Fruit fly (Drosophila melanogaster) whole organism, embryonic: ENCODE measurements around the gene CaBP1.

Source experiments
- Asciz ChIP-seq: fragments of 200-800 bp; sonication (Bioruptor generic); optimal IDR thresholded peaks from 2 replicates; lab custom pipeline; 2017; ENCODE audit warnings: missing biosample characterization, mild to moderate bottlenecking, missing genetic modification characterization, missing genetic modification reagents
- Bdp1 ChIP-seq: fragments of 200-800 bp; sonication (Bioruptor generic); optimal IDR thresholded peaks from 3 replicates; lab custom pipeline; 2016; ENCODE audit warnings: missing biosample characterization, missing genetic modification characterization
- CG10431 ChIP-seq: fragments of 200-800 bp; sonication (Bioruptor generic); optimal IDR thresholded peaks from 3 replicates; lab custom pipeline; 2018; ENCODE audit warnings: missing biosample characterization, mild to moderate bottlenecking, missing genetic modification characterization
- CG10543 ChIP-seq: fragments of 200-800 bp; sonication (Bioruptor generic); optimal IDR thresholded peaks from 3 replicates; lab custom pipeline; 2017; ENCODE audit warnings: missing biosample characterization, mild to moderate bottlenecking, missing genetic modification characterization, moderate library complexity
- CG10654 ChIP-seq: fragments of 200-800 bp; sonication (Bioruptor generic); optimal IDR thresholded peaks from 2 replicates; lab custom pipeline; 2016; ENCODE audit warnings: missing biosample characterization, missing genetic modification characterization
- CG11247 ChIP-seq: fragments of 200-800 bp; sonication (Bioruptor generic); IDR thresholded peaks from 2 replicates; pipeline ENCODE4 v1.3.6; 2022; ENCODE audit warnings: missing biosample characterization, missing genetic modification characterization
- CG15073 ChIP-seq: fragments of 200-800 bp; sonication (Bioruptor generic); optimal IDR thresholded peaks from 2 replicates; lab custom pipeline; 2016; ENCODE audit warnings: missing biosample characterization, missing genetic modification characterization
- CG15601 ChIP-seq: fragments of 200-800 bp; sonication (Bioruptor generic); optimal IDR thresholded peaks from 3 replicates; lab custom pipeline; 2019; ENCODE audit warnings: missing biosample characterization, mild to moderate bottlenecking, missing genetic modification characterization, moderate library complexity
- CG16813 ChIP-seq: fragments of 200-800 bp; sonication (Bioruptor generic); IDR thresholded peaks from 3 replicates; pipeline ENCODE4 v1.3.6; 2022; ENCODE audit warnings: missing biosample characterization, missing genetic modification characterization; ENCODE audit not compliant: partially characterized antibody
- CG17328 ChIP-seq: fragments of 200-800 bp; sonication (Bioruptor generic); IDR thresholded peaks from 2 replicates; pipeline ENCODE4 v1.3.6; 2022; ENCODE audit warnings: missing biosample characterization, missing genetic modification characterization
- CG18619 ChIP-seq: fragments of 200-800 bp; sonication (Bioruptor generic); optimal IDR thresholded peaks from 3 replicates; lab custom pipeline; 2017; ENCODE audit warnings: missing biosample characterization, mild to moderate bottlenecking, missing genetic modification characterization
- CG2678 ChIP-seq: fragments of 200-800 bp; sonication (Bioruptor generic); optimal IDR thresholded peaks from 3 replicates; lab custom pipeline; 2019; ENCODE audit warnings: missing biosample characterization, mild to moderate bottlenecking, missing genetic modification characterization, moderate library complexity
- CG4282 ChIP-seq: fragments of 200-800 bp; sonication (Bioruptor generic); optimal IDR thresholded peaks from 2 replicates; lab custom pipeline; 2016; ENCODE audit warnings: missing biosample characterization, missing genetic modification characterization
- CG4424 ChIP-seq: fragments of 200-800 bp; sonication (Bioruptor generic); optimal IDR thresholded peaks from 3 replicates; lab custom pipeline; 2016; ENCODE audit warnings: missing biosample characterization, missing genetic modification characterization
- CG6654 ChIP-seq: fragments of 200-800 bp; sonication (Bioruptor generic); optimal IDR thresholded peaks from 2 replicates; lab custom pipeline; 2017; ENCODE audit warnings: missing biosample characterization, mild to moderate bottlenecking, missing genetic modification characterization
- CG6791 ChIP-seq: fragments of 200-800 bp; sonication (Bioruptor generic); IDR thresholded peaks from 3 replicates; pipeline ENCODE4 v1.3.6; 2022; ENCODE audit warnings: missing biosample characterization, missing genetic modification characterization; ENCODE audit not compliant: partially characterized antibody
- CG7372 ChIP-seq: fragments of 200-800 bp; sonication (Bioruptor generic); IDR thresholded peaks from 2 replicates; pipeline ENCODE4 v1.3.6; 2022; ENCODE audit warnings: missing biosample characterization, missing genetic modification characterization
- CG8944 ChIP-seq: fragments of 200-800 bp; sonication (Bioruptor generic); optimal IDR thresholded peaks from 3 replicates; lab custom pipeline; 2016; ENCODE audit warnings: missing biosample characterization, missing genetic modification characterization
- CG9797 ChIP-seq: fragments of 200-800 bp; sonication (Bioruptor generic); optimal IDR thresholded peaks from 3 replicates; lab custom pipeline; 2018; ENCODE audit warnings: missing biosample characterization, mild to moderate bottlenecking, missing genetic modification characterization
- D19A ChIP-seq: fragments of 200-800 bp; optimal IDR thresholded peaks from 3 replicates; lab custom pipeline; 2019; ENCODE audit warnings: missing biosample characterization, mild to moderate bottlenecking, missing genetic modification characterization, moderate library complexity
- GATAe ChIP-seq: fragments of 200-800 bp; sonication (Bioruptor generic); conservative IDR thresholded peaks from 2 replicates; pipeline ENCODE4 v1.3.6; 2022; ENCODE audit warnings: missing biosample characterization, missing genetic modification characterization
- Gug ChIP-seq: fragments of 200-800 bp; sonication (Bioruptor generic); IDR thresholded peaks from 4 replicates; pipeline ENCODE4 v1.3.6; 2022; ENCODE audit warnings: missing biosample characterization, missing genetic modification characterization
- Kr ChIP-seq: fragments of 200-800 bp; sonication (Bioruptor generic); optimal IDR thresholded peaks from 2 replicates; lab custom pipeline; 2017; ENCODE audit warnings: missing biosample characterization, mild to moderate bottlenecking, missing genetic modification characterization
- MBD-R2 ChIP-seq: fragments of 200-800 bp; sonication (Bioruptor generic); IDR thresholded peaks from 2 replicates; pipeline ENCODE4 v1.3.6; 2022; ENCODE audit warnings: missing biosample characterization, missing genetic modification characterization
- Meics ChIP-seq: fragments of 200-800 bp; sonication (Bioruptor generic); optimal IDR thresholded peaks from 2 replicates; lab custom pipeline; 2017; ENCODE audit warnings: missing biosample characterization, mild to moderate bottlenecking, missing genetic modification characterization
- NC2β ChIP-seq: fragments of 200-800 bp; sonication (Bioruptor generic); optimal IDR thresholded peaks from 2 replicates; lab custom pipeline; 2016; ENCODE audit warnings: missing biosample characterization, missing genetic modification characterization
- Nf-YA ChIP-seq: fragments of 200-800 bp; sonication (Bioruptor generic); IDR thresholded peaks from 2 replicates; pipeline ENCODE4 v1.3.6; 2022; ENCODE audit warnings: missing biosample characterization, missing genetic modification characterization
- NfI ChIP-seq: fragments of 200-800 bp; sonication (Bioruptor generic); optimal IDR thresholded peaks from 3 replicates; lab custom pipeline; 2018; ENCODE audit warnings: missing biosample characterization, mild to moderate bottlenecking, missing genetic modification characterization, moderate library complexity
- Rfx ChIP-seq: fragments of 200-800 bp; sonication (Bioruptor generic); IDR thresholded peaks from 2 replicates; pipeline ENCODE4 v1.3.6; 2022; ENCODE audit warnings: missing biosample characterization, missing genetic modification characterization
- Side ChIP-seq: fragments of 200-800 bp; sonication (Bioruptor generic); optimal IDR thresholded peaks from 2 replicates; lab custom pipeline; 2016; ENCODE audit warnings: missing biosample characterization, missing genetic modification characterization
- Six4 ChIP-seq: fragments of 200-800 bp; sonication (Bioruptor generic); optimal IDR thresholded peaks from 2 replicates; lab custom pipeline; 2016; ENCODE audit warnings: missing biosample characterization, missing genetic modification characterization
- Ssrp ChIP-seq: fragments of 200-800 bp; sonication (Bioruptor generic); optimal IDR thresholded peaks from 2 replicates; lab custom pipeline; 2018; ENCODE audit warnings: missing biosample characterization, mild to moderate bottlenecking, missing genetic modification characterization, moderate library complexity
- ac ChIP-seq: fragments of 200-800 bp; sonication (Bioruptor generic); optimal IDR thresholded peaks from 3 replicates; lab custom pipeline; 2017; ENCODE audit warnings: missing biosample characterization, mild to moderate bottlenecking, missing genetic modification characterization
- chm ChIP-seq: fragments of 200-800 bp; sonication (Bioruptor generic); IDR thresholded peaks from 2 replicates; pipeline ENCODE4 v1.3.6; 2022; ENCODE audit warnings: missing biosample characterization, missing genetic modification characterization
- dan ChIP-seq: fragments of 200-800 bp; sonication (Bioruptor generic); IDR thresholded peaks from 2 replicates; pipeline ENCODE4 v1.3.6; 2022; ENCODE audit warnings: missing biosample characterization, missing genetic modification characterization
- gce ChIP-seq: fragments of 200-800 bp; sonication (Bioruptor generic); IDR thresholded peaks from 3 replicates; pipeline ENCODE4 v1.3.6; 2022; ENCODE audit warnings: missing biosample characterization, missing genetic modification characterization
- gsb ChIP-seq: fragments of 200-800 bp; sonication (Bioruptor generic); IDR thresholded peaks from 2 replicates; pipeline ENCODE4 v1.3.6; 2022; ENCODE audit warnings: missing biosample characterization, missing genetic modification characterization
- hb ChIP-seq: fragments of 200-800 bp; sonication (Bioruptor generic); IDR thresholded peaks from 3 replicates; pipeline ENCODE4 v1.3.6; 2022; ENCODE audit warnings: missing biosample characterization, missing genetic modification characterization; ENCODE audit not compliant: partially characterized antibody
- hkb ChIP-seq, 2 experiments: fragments of 200-800 bp in 1 of 2; fragments of >200 bp in 1 of 2; sonication (Bioruptor generic) in 1 of 2; IDR thresholded peaks in 1 of 2; optimal IDR thresholded peaks in 1 of 2; 2 replicates each; pipeline versions ENCODE4 v1.3.6 to Lab custom; 2017 to 2022; ENCODE audit warnings: missing biosample characterization in 1 of 2, missing genetic modification characterization in 1 of 2
- mirr ChIP-seq: fragments of 200-800 bp; sonication (Bioruptor generic); optimal IDR thresholded peaks from 3 replicates; lab custom pipeline; 2018; ENCODE audit warnings: missing biosample characterization, mild to moderate bottlenecking, missing genetic modification characterization
- nerfin-2 ChIP-seq: fragments of 200-800 bp; sonication (Bioruptor generic); IDR thresholded peaks from 2 replicates; pipeline ENCODE4 v1.3.6; 2022; ENCODE audit warnings: missing biosample characterization, missing genetic modification characterization; ENCODE audit not compliant: partially characterized antibody
- pfk ChIP-seq: fragments of 200-800 bp; sonication (Bioruptor generic); optimal IDR thresholded peaks from 2 replicates; lab custom pipeline; 2018; ENCODE audit warnings: missing biosample characterization, mild to moderate bottlenecking, missing genetic modification characterization, moderate library complexity
- pum ChIP-seq: fragments of 200-800 bp; sonication (Bioruptor generic); optimal IDR thresholded peaks from 2 replicates; lab custom pipeline; 2016; ENCODE audit warnings: missing biosample characterization, missing genetic modification characterization
- salm ChIP-seq: fragments of 200-800 bp; sonication (Bioruptor generic); optimal IDR thresholded peaks from 2 replicates; lab custom pipeline; 2018; ENCODE audit warnings: missing biosample characterization, mild to moderate bottlenecking, missing genetic modification characterization
- seq ChIP-seq: fragments of 200-800 bp; sonication (Bioruptor generic); IDR thresholded peaks from 2 replicates; pipeline ENCODE4 v1.3.6; 2022; ENCODE audit warnings: missing biosample characterization, missing genetic modification characterization
- so ChIP-seq: fragments of 200-800 bp; sonication (Bioruptor generic); IDR thresholded peaks from 3 replicates; pipeline ENCODE4 v1.3.6; 2022; ENCODE audit warnings: missing biosample characterization, missing genetic modification characterization
- toy ChIP-seq: fragments of 200-800 bp; sonication (Bioruptor generic); IDR thresholded peaks from 2 replicates; pipeline ENCODE4 v1.3.6; 2022; ENCODE audit warnings: missing biosample characterization, missing genetic modification characterization
- unpg ChIP-seq: fragments of 200-800 bp; sonication (Bioruptor generic); optimal IDR thresholded peaks from 3 replicates; lab custom pipeline; 2018; ENCODE audit warnings: missing biosample characterization, mild to moderate bottlenecking, missing genetic modification characterization, moderate library complexity
- wdn ChIP-seq: fragments of 200-800 bp; sonication (Bioruptor generic); IDR thresholded peaks from 2 replicates; pipeline ENCODE4 v1.3.6; 2022; ENCODE audit warnings: missing biosample characterization, missing genetic modification characterization

Gene CaBP1

dm6 chr2L:16350742-16351568 is 5.6 kb downstream of the CaBP1 start (continued):
- TF ChIP-seq NfI (GFP tag; lab: Kevin White, UChicago) (peak; percentile 99), ac (peak; percentile 96), pfk (peak; percentile 55), so (GFP tag; lab: Robert Waterston, UW) (peak; percentile 99), Six4 (GFP tag; lab: Kevin White, UChicago) (peak; percentile 98), GATAe (GFP tag; lab: Robert Waterston, UW) (peak; percentile 93), Gug (GFP tag; lab: Robert Waterston, UW) (peak; percentile 95), unpg (GFP tag; lab: Kevin White, UChicago) (peak; percentile 99), nerfin-2 (no peak), Asciz (GFP tag; lab: Kevin White, UChicago) (peak; percentile 99), Nf-YA (GFP tag; lab: Robert Waterston, UW) (peak; percentile 98), CG15601 (tag; lab: Kevin White, UChicago) (peak; percentile 98), pum (GFP tag; lab: Kevin White, UChicago) (peak; percentile 98), hb (no peak), CG9797 (peak; percentile 65), CG10543 (GFP tag; lab: Kevin White, UChicago) (peak; percentile 99), MBD-R2 (GFP tag; lab: Robert Waterston, UW) (peak; percentile 99), CG11247 (GFP tag; lab: Robert Waterston, UW) (peak; percentile 98), salm (tag; lab: Kevin White, UChicago) (peak; percentile 99), seq (GFP tag; lab: Robert Waterston, UW) (peak; percentile 99), CG4424 (GFP tag; lab: Kevin White, UChicago) (peak; percentile 99), CG6791 (GFP tag; lab: Robert Waterston, UW) (no peak), CG4282 (GFP tag; lab: Kevin White, UChicago) (peak; percentile 77), CG10431 (GFP tag; lab: Kevin White, UChicago) (peak; percentile 96), toy (GFP tag; lab: Robert Waterston, UW) (peak; percentile 97), mirr (GFP tag; lab: Kevin White, UChicago) (peak; percentile 99), wdn (GFP tag; lab: Robert Waterston, UW) (peak; percentile 98), dan (peak; percentile 94), CG15073 (GFP tag; lab: Kevin White, UChicago) (peak; percentile 87), CG18619 (GFP tag; lab: Kevin White, UChicago) (peak; percentile 99), Bdp1 (GFP tag; lab: Kevin White, UChicago) (peak; percentile 91), Kr (GFP tag; lab: Kevin White, UChicago) (peak; percentile 80), CG16813 (GFP tag; lab: Robert Waterston, UW) (no peak), hkb (optimal IDR thresholded peaks at IDR 0.05; lab: Kevin White, UChicago) (no peak), hkb (GFP tag; IDR thresholded peaks at IDR 0.05; lab: Robert Waterston, UW) (peak; percentile 100), Side (GFP tag; lab: Kevin White, UChicago) (peak; percentile 99), NC2β (peak; percentile 98), CG10654 (GFP tag; lab: Kevin White, UChicago) (peak; percentile 97), CG8944 (GFP tag; lab: Kevin White, UChicago) (peak; percentile 96), gce (peak; percentile 99), Ssrp (tag; lab: Kevin White, UChicago) (peak; percentile 99), gsb (peak; percentile 97), Meics (GFP tag; lab: Kevin White, UChicago) (peak; percentile 99), CG2678 (tag; lab: Kevin White, UChicago) (peak; percentile 100), Rfx (GFP tag; lab: Robert Waterston, UW) (peak; percentile 99), D19A (tag; lab: Kevin White, UChicago) (peak; percentile 98), CG17328 (GFP tag; lab: Robert Waterston, UW) (peak; percentile 99), CG6654 (GFP tag; lab: Kevin White, UChicago) (peak; percentile 93), CG7372 (peak; percentile 99), chm (GFP tag; lab: Robert Waterston, UW) (peak; percentile 99)
